Worm (Caenorhabditis elegans): ENCODE results near the gene cap-2.
"Not testable (repeated sequence)": the region's sequence is repeated elsewhere in the genome, so short reads cannot be mapped to it uniquely, and the experiment has no call there.

The cap-2 gene

DNA sequence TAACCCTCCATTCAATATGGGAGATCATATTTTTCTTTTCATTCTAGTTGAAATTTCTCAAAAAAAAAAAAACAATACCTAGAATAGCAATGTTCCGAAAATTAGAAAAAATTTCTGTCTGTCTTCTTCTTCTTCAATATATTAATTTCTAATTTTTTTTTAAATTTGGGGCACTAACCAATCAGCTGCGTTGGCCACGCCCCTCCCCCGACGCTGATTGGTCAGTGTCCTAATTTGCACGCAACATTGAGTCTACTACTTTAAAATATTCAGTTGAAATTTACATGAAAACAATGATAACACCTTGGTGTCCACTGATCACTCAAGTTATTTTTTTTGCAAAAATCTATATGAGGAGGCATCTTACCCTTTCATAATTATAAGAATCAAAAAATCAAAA is 27.0 kb downstream of the cap-2 start:
- TF ChIP-seq unc-130 (GFP tag; optimal IDR thresholded peaks at IDR 0.05) (no peak), egrh-3 (GFP tag; IDR thresholded peaks at IDR 0.05) (no peak), madf-8 (GFP tag; conservative IDR thresholded peaks at IDR 0.05) (no peak), mxl-1 (tag; optimal IDR thresholded peaks at IDR 0.05) (no peak), aptf-2 (GFP tag; conservative IDR thresholded peaks at IDR 0.05) (no peak), somi-1 (GFP tag; optimal IDR thresholded peaks at IDR 0.05) (no peak), gei-17 (GFP tag; optimal IDR thresholded peaks at IDR 0.05) (no peak), nhr-80 (tag; optimal IDR thresholded peaks at IDR 0.05) (no peak), rpc-1 (optimal IDR thresholded peaks at IDR 0.05) (no peak), rpc-1 (tag; optimal IDR thresholded peaks at IDR 0.05) (no peak)

DNA sequence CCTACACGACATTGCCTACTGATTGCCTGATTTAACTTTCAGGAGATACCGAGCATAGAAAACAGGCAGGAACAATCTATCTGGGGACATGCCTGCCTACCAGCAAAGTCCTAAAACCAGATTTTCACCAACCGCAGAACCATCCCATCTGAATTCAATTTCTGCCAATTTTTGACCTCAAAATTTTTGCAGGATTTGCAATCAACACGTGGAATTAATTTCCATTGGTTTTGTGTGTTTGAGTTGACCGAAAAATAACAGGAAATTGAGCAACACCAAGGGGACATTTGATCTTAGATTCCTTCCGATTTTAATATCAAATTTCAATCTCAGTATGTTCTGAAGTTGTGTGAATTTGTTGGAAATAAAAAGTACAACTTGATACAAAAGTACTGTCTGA is 30.0 kb downstream of the cap-2 start:
- TF ChIP-seq madf-10 (tag; optimal IDR thresholded peaks at IDR 0.05) (no peak), bed-2 (GFP tag; IDR thresholded peaks at IDR 0.05) (no peak), athp-1 (tag; optimal IDR thresholded peaks at IDR 0.05) (no peak)

DNA sequence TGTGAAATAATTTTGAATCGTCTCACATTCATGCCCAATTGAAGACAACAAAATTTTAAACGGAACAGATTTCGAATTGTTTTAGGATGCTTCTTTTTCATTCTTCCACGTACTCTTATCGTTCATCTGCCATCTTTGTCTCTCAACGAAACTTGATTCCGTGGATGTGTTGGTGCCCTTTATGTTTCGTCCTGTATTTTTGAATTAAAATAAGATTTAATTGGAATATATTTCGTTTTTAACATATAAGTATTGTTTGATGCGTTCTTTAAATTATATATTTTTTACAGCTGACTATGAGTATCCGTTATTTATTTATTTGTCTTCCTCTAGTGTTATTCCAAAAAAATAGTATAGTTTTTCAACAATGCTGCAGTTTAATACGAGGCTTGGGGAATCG is 33.1 kb downstream of the cap-2 start, which contains the start of gene gly-1:
TSS of gene gly-1 (minus strand) at position 101 of the 400 bp plus-strand sequence.
- TF ChIP-seq cebp-2 (GFP tag; IDR thresholded peaks at IDR 0.05) (no peak), xnd-1 (tag; optimal IDR thresholded peaks at IDR 0.05) (no peak), pbrm-1 (GFP tag; IDR thresholded peaks at IDR 0.05) (no peak), unc-130 (GFP tag; optimal IDR thresholded peaks at IDR 0.05) (no peak), sdz-38 (tag; optimal IDR thresholded peaks at IDR 0.05) (no peak), ceh-58 (GFP tag; IDR thresholded peaks at IDR 0.05) (no peak), mxl-1 (tag; optimal IDR thresholded peaks at IDR 0.05) (no peak), F49E8.2 (tag; optimal IDR thresholded peaks at IDR 0.05; ENCODE audit: insufficient read depth) (no peak)

DNA sequence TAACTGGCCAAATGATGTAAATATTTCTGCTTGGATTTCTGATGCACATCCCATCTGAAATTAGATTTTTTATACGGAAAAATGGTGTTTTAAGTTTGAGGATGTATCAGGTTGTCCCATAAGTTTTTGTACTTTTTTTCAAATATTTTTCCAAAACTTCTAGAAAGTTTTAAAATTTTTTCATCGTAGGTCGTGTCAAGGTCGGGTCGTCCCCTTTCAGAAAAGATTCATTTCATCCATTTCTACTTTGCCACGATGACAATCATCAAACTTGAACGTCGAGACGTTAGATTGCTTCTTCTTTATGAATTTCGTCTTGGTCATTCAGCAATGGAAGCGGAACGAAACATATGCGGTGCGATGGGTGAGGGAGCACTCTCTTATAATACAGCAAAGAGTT is 35.4 kb downstream of the cap-2 start, which contains the start of gene sra-12:
TSS of gene sra-12 (minus strand) at position 101 of the 400 bp plus-strand sequence.
- not testable (repeated sequence) for TF ChIP-seq lsy-27 (tag; optimal IDR thresholded peaks at IDR 0.05; ENCODE audit: borderline replicate concordance, insufficient read depth); fkh-3 (tag; optimal IDR thresholded peaks at IDR 0.05); F57A8.1 (GFP tag; optimal IDR thresholded peaks at IDR 0.05)

DNA sequence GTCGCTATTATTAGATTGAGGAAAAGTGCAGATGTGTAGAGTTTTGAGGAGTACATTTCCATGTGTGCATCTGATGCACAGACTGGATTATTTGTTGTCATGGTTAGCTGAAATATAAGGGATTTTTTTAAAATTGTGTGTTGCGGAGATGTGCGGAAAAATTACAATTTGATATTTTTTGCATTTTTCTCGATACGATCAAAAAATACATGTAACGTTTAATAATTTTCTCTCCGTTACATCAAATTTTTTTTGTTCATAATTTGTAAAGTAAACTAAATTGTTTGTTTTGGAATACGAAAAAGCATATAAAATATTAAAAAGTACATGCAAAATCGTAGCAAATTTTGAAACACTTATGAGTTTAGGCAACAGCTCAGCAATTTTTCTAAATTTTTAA is 41.2 kb downstream of the cap-2 start, which contains the start of gene sra-11:
TSS of gene sra-11 (minus strand) at position 101 of the 400 bp plus-strand sequence.
- TF ChIP-seq snpc-1.1 (tag; optimal IDR thresholded peaks at IDR 0.05; ENCODE audit: insufficient read depth) (no peak), ceh-100 (GFP tag; IDR thresholded peaks at IDR 0.05) (no peak), fkh-3 (tag; optimal IDR thresholded peaks at IDR 0.05) (no peak), Y67H2A.10 (GFP tag; conservative IDR thresholded peaks at IDR 0.05) (no peak), dpl-1 (GFP tag; optimal IDR thresholded peaks at IDR 0.05) (no peak), ztf-6 (GFP tag; IDR thresholded peaks at IDR 0.05) (no peak), xnd-1 (tag; optimal IDR thresholded peaks at IDR 0.05) (no peak), ztf-22 (GFP tag; optimal IDR thresholded peaks at IDR 0.05) (no peak), rpc-1 (optimal IDR thresholded peaks at IDR 0.05) (no peak), rpc-1 (tag; optimal IDR thresholded peaks at IDR 0.05) (no peak), C06A6.2 (GFP tag; conservative IDR thresholded peaks at IDR 0.05) (no peak), sptf-2 (GFP tag; optimal IDR thresholded peaks at IDR 0.05) (no peak), ama-1 (optimal IDR thresholded peaks at IDR 0.05) (no peak), ama-1 (GFP tag; optimal IDR thresholded peaks at IDR 0.05) (no peak), F57A8.1 (GFP tag; optimal IDR thresholded peaks at IDR 0.05) (no peak), ceh-91 (GFP tag; IDR thresholded peaks at IDR 0.05) (no peak), tlf-1 (GFP tag; optimal IDR thresholded peaks at IDR 0.05) (no peak), madf-3 (GFP tag; IDR thresholded peaks at IDR 0.05) (no peak)

Data from whole organism, young adult.